Worm (Caenorhabditis elegans) whole organism, early embryonic: ENCODE data around the gene T09A12.8.

ENCODE experiments used
- B0310.2 ChIP-seq: sonication (generic microtip); optimal IDR thresholded peaks from 2 replicates; lab custom pipeline; 2016; ENCODE audit warnings: mild to moderate bottlenecking, missing genetic modification characterization, missing compliant biosample characterization
- F13C5.2 ChIP-seq: sonication (generic microtip); optimal IDR thresholded peaks from 2 replicates; lab custom pipeline; 2017; ENCODE audit warnings: mild to moderate bottlenecking, missing genetic modification characterization, inconsistent platforms, missing compliant biosample characterization
- aly-1 ChIP-seq: sonication (generic microtip); optimal IDR thresholded peaks from 2 replicates; lab custom pipeline; 2016; ENCODE audit warnings: missing genetic modification characterization, missing compliant biosample characterization
- ama-1 ChIP-seq: fragments of 150-350 bp; optimal IDR thresholded peaks from 2 replicates; lab custom pipeline; 2014
- ceh-13 ChIP-seq: fragments of 200-800 bp; sonication (Bioruptor generic); optimal IDR thresholded peaks from 2 replicates; lab custom pipeline; 2018; ENCODE audit warnings: mild to moderate bottlenecking, missing genetic modification characterization, missing compliant biosample characterization
- ceh-36 ChIP-seq: sonication (generic microtip); optimal IDR thresholded peaks from 2 replicates; lab custom pipeline; 2016; ENCODE audit warnings: missing genetic modification characterization, inconsistent platforms, missing compliant biosample characterization
- ets-7 ChIP-seq: sonication (generic microtip); optimal IDR thresholded peaks from 2 replicates; lab custom pipeline; 2016; ENCODE audit warnings: missing genotype, missing genetic modification characterization, missing compliant biosample characterization
- flt-1 ChIP-seq: fragments of 200-800 bp; sonication (Bioruptor generic); IDR thresholded peaks from 2 replicates; pipeline ENCODE4 v1.3.6; 2022; ENCODE audit warnings: missing genetic modification characterization, missing compliant biosample characterization
- hmbx-1 ChIP-seq: sonication (generic microtip); optimal IDR thresholded peaks from 2 replicates; lab custom pipeline; 2016; ENCODE audit warnings: mild to moderate bottlenecking, missing genetic modification characterization, missing compliant biosample characterization
- hmg-4 ChIP-seq: fragments of 200-800 bp; sonication (Bioruptor generic); optimal IDR thresholded peaks from 2 replicates; lab custom pipeline; 2018; ENCODE audit warnings: mild to moderate bottlenecking, missing genetic modification characterization, missing compliant biosample characterization
- hnd-1 ChIP-seq: sonication (generic microtip); optimal IDR thresholded peaks from 2 replicates; lab custom pipeline; 2016; ENCODE audit warnings: missing genetic modification characterization, missing compliant biosample characterization
- pes-1 ChIP-seq: fragments of 200-800 bp; sonication (Bioruptor generic); IDR thresholded peaks from 2 replicates; pipeline ENCODE4 v1.3.6; 2022; ENCODE audit warnings: missing genetic modification reagents, missing genetic modification characterization, missing compliant biosample characterization
- scrt-1 ChIP-seq: fragments of 200-800 bp; sonication (Bioruptor generic); IDR thresholded peaks from 2 replicates; pipeline ENCODE4 v1.3.6; 2022; ENCODE audit warnings: missing genetic modification characterization, missing compliant biosample characterization
- sea-1 ChIP-seq: fragments of 200-800 bp; sonication (Bioruptor generic); conservative IDR thresholded peaks from 2 replicates; pipeline ENCODE4 v1.3.6; 2022; ENCODE audit warnings: missing genetic modification characterization, missing compliant biosample characterization
- tbx-11 ChIP-seq: fragments of 200-800 bp; sonication (Bioruptor generic); IDR thresholded peaks from 2 replicates; pipeline ENCODE4 v1.3.6; 2022; ENCODE audit warnings: missing genetic modification characterization, missing compliant biosample characterization
- tbx-37 ChIP-seq: fragments of 200-800 bp; sonication (Bioruptor generic); conservative IDR thresholded peaks from 2 replicates; pipeline ENCODE4 v1.3.6; 2022; ENCODE audit warnings: missing genetic modification reagents, missing genetic modification characterization, missing compliant biosample characterization
- tra-4 ChIP-seq: sonication (generic microtip); optimal IDR thresholded peaks from 2 replicates; lab custom pipeline; 2017; ENCODE audit warnings: missing genetic modification characterization, missing compliant biosample characterization

T09A12.8 gene

ce11 chrIV:8229523-8229922, 14.0 kb downstream of the T09A12.8 start:
- TF ChIP-seq ceh-36 (no peak), F13C5.2 (peak; percentile 1), B0310.2 (tag; lab: Kevin White, UChicago) (peak; percentile 25)

ce11 chrIV:8226474-8226873, 17.0 kb downstream of the T09A12.8 start:
- no peak for TF ChIP-seq ceh-36
- no peak for TF ChIP-seq ceh-13 (GFP tag; lab: Kevin White, UChicago)
- TF ChIP-seq tbx-37 = no peak
- TF ChIP-seq aly-1 = no peak
- no peak for TF ChIP-seq B0310.2 (tag; lab: Kevin White, UChicago)
- no peak for TF ChIP-seq hmg-4 (GFP tag; lab: Kevin White, UChicago)
- TF ChIP-seq ama-1 (lab: Kevin White, UChicago) = no peak
- no peak for TF ChIP-seq ets-7 (tag; lab: Kevin White, UChicago)
- no peak for TF ChIP-seq sea-1
- TF ChIP-seq flt-1 (GFP tag; lab: Robert Waterston, UW) = no peak
- no peak for TF ChIP-seq tra-4 (tag; lab: Kevin White, UChicago)
- TF ChIP-seq hnd-1 (tag; lab: Kevin White, UChicago) = no peak
- no peak for TF ChIP-seq pes-1
- no peak for TF ChIP-seq scrt-1

DNA sequence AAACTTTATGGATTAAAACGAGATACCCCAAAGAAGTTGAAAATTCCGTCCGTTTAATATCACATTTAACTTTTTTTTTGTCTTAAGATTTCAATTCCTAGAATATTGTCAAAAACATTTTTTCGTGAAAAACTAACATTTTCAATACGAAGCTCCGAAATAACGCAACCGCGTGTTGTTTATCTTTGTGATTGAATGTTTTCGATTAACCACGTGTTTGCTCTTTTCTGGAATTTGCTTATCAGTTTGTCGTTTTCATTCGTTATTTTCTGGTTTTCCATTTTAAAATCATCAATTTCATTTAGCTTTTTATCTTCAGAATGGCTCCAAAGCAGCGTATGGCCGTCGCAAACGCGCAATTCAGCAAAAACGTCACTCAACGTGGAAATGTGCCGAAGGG, 18.1 kb downstream of the T09A12.8 start, which contains the start of gene serp-1.2:
Gene serp-1.2, plus strand, starts transcription at position 318 of the 400 bp plus-strand sequence.
- no peak for TF ChIP-seq pes-1
- TF ChIP-seq sea-1 = no peak
- no peak for TF ChIP-seq flt-1 (GFP tag; lab: Robert Waterston, UW)
- no peak for TF ChIP-seq tbx-11 (GFP tag; lab: Robert Waterston, UW)
- TF ChIP-seq scrt-1 = no peak
- TF ChIP-seq ceh-36 = no peak
- TF ChIP-seq hmbx-1 (tag; lab: Kevin White, UChicago) = no peak
- TF ChIP-seq hnd-1 (tag; lab: Kevin White, UChicago) = no peak
- no peak for TF ChIP-seq F13C5.2
- no peak for TF ChIP-seq ets-7 (tag; lab: Kevin White, UChicago)
- TF ChIP-seq B0310.2 (tag; lab: Kevin White, UChicago) = no peak
- no peak for TF ChIP-seq tra-4 (tag; lab: Kevin White, UChicago)
- no peak for TF ChIP-seq hmg-4 (GFP tag; lab: Kevin White, UChicago)
- TF ChIP-seq aly-1 = no peak
- TF ChIP-seq ceh-13 (GFP tag; lab: Kevin White, UChicago) = no peak
- TF ChIP-seq ama-1 (lab: Kevin White, UChicago) = no peak

ce11 chrIV:8223055-8223454, 20.4 kb downstream of the T09A12.8 start:
- TF ChIP-seq hnd-1 (tag; lab: Kevin White, UChicago) (no peak), ceh-36 (no peak), B0310.2 (tag; lab: Kevin White, UChicago) (no peak), tbx-11 (GFP tag; lab: Robert Waterston, UW) (no peak), ceh-13 (GFP tag; lab: Kevin White, UChicago) (no peak), tbx-37 (no peak), aly-1 (no peak), sea-1 (no peak), pes-1 (no peak)

DNA sequence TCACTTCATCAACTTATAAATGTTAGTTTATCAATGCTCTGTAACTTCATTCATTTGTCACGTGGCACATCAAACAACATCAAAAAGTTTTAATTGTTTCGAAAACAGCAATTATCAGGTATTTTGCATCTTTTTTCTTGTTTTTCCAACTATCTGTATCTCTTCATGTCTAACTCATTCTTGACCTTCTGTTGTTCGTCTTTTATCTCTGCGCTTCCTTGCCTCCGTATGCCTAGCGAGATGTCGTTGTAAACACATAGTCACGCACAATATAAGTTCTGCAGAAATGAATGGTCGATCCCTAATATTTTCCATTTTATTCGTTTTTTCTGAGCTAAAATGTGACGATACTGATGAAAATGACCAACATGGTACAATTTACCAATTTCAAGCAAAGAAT, 21.6 kb downstream of the T09A12.8 start, which contains the start of gene gpx-6:
Gene gpx-6, plus strand, starts transcription at position 257 of the 400 bp plus-strand sequence.
- TF ChIP-seq pes-1 = no peak
- no peak for TF ChIP-seq scrt-1
- no peak for TF ChIP-seq ceh-36

ce11 chrIV:8219987-8220386, 23.5 kb downstream of the T09A12.8 start, which contains the start of gene ocr-2:
Gene ocr-2 (minus strand): TSS chrIV:8220087.
- no peak for TF ChIP-seq flt-1 (GFP tag; lab: Robert Waterston, UW)
- no peak for TF ChIP-seq scrt-1
- no peak for TF ChIP-seq ceh-13 (GFP tag; lab: Kevin White, UChicago)
- TF ChIP-seq hmg-4 (GFP tag; lab: Kevin White, UChicago) = no peak
- TF ChIP-seq F13C5.2 = no peak
- no peak for TF ChIP-seq pes-1
- TF ChIP-seq tbx-37 = no peak
- TF ChIP-seq tbx-11 (GFP tag; lab: Robert Waterston, UW) = no peak
- TF ChIP-seq ama-1 (lab: Kevin White, UChicago) = no peak
- TF ChIP-seq B0310.2 (tag; lab: Kevin White, UChicago) = no peak
- TF ChIP-seq hmbx-1 (tag; lab: Kevin White, UChicago) = no peak
- TF ChIP-seq tra-4 (tag; lab: Kevin White, UChicago) = no peak
- TF ChIP-seq ceh-36 = no peak

DNA sequence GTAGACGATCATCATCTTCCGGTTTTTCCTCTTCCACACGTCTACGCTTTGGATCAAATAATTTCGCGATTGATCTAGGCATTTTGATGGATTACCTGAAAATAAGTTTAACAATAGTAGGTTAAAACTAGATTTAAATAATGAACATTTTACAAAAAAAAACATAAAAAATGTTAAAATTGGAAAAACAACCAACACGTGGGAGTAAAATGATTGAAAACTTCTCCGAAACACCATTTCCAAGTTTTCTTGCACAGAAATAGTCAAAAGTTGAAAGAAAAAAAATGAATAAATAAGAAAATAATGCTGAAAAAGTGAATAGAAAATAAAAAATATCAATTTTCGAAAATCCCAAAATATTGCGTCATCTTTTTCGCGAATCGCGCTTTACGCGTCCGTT, 31.8 kb downstream of the T09A12.8 start, which contains the start of gene C07G1.7:
Gene C07G1.7, minus strand, starts transcription at position 101 of the 400 bp plus-strand sequence.
- TF ChIP-seq ets-7 (tag; lab: Kevin White, UChicago) = no peak
- TF ChIP-seq sea-1 = no peak
- no peak for TF ChIP-seq ceh-13 (GFP tag; lab: Kevin White, UChicago)
- TF ChIP-seq scrt-1 = no peak

- TF ChIP-seq ceh-36 = no peak
- no peak for TF ChIP-seq sea-1
- no peak for TF ChIP-seq scrt-1
- no peak for TF ChIP-seq tra-4 (tag; lab: Kevin White, UChicago)
- TF ChIP-seq pes-1 = no peak
Measured at ce11 chrIV:8210300-8210699, 33.2 kb downstream of the T09A12.8 start, which contains the start of gene C07G1.6. Gene C07G1.6 (minus strand): TSS chrIV:8210400.

- TF ChIP-seq aly-1 = no peak
- TF ChIP-seq tbx-37 = no peak
- no peak for TF ChIP-seq scrt-1
- TF ChIP-seq flt-1 (GFP tag; lab: Robert Waterston, UW) = no peak
- TF ChIP-seq sea-1 = no peak
- no peak for TF ChIP-seq pes-1
- no peak for TF ChIP-seq hmg-4 (GFP tag; lab: Kevin White, UChicago)
- TF ChIP-seq ceh-13 (GFP tag; lab: Kevin White, UChicago) = no peak
- no peak for TF ChIP-seq ets-7 (tag; lab: Kevin White, UChicago)
- TF ChIP-seq hmbx-1 (tag; lab: Kevin White, UChicago) = no peak
- TF ChIP-seq tra-4 (tag; lab: Kevin White, UChicago) = no peak
- TF ChIP-seq tbx-11 (GFP tag; lab: Robert Waterston, UW) = no peak
- no peak for TF ChIP-seq ceh-36
- no peak for TF ChIP-seq B0310.2 (tag; lab: Kevin White, UChicago)
- TF ChIP-seq hnd-1 (tag; lab: Kevin White, UChicago) = no peak
- no peak for TF ChIP-seq F13C5.2
- no peak for TF ChIP-seq ama-1 (lab: Kevin White, UChicago)
Measured at ce11 chrIV:8208855-8209254, 34.6 kb downstream of the T09A12.8 start.
